Fruit fly (Drosophila melanogaster): ENCODE measurements around the gene CG12093.

Gene CG12093

dm6 chr3L:2773968-2774461 lies at the start of gene CG12093, which contains the start of gene Atg2 (continued):
- peak; percentile 84 for TF ChIP-seq run (tag; optimal IDR thresholded peaks at IDR 0.05)
- peak; percentile 79 for TF ChIP-seq Sin3A (optimal IDR thresholded peaks at IDR 0.05)
- no peak for TF ChIP-seq lov (optimal IDR thresholded peaks at IDR 0.05)
- TF ChIP-seq lov (GFP tag; IDR thresholded peaks at IDR 0.05) = peak; percentile 83; the same call in 1 of the 3 replicates
- peak; percentile 67 for TF ChIP-seq CG6254 (GFP tag; optimal IDR thresholded peaks at IDR 0.05)
- TF ChIP-seq ewg (GFP tag; optimal IDR thresholded peaks at IDR 0.05) = peak; percentile 81
- no peak for TF ChIP-seq nerfin-2 (GFP tag; IDR thresholded peaks at IDR 0.05; ENCODE audit: partially characterized antibody)
- TF ChIP-seq pum (GFP tag; optimal IDR thresholded peaks at IDR 0.05) = peak; percentile 83
- TF ChIP-seq CG17359 (tag; optimal IDR thresholded peaks at IDR 0.05) = peak; percentile 89
- peak; percentile 89 for TF ChIP-seq kah (GFP tag; optimal IDR thresholded peaks at IDR 0.05)
- TF ChIP-seq bbx (GFP tag; IDR thresholded peaks at IDR 0.05; ENCODE audit: partially characterized antibody) = no peak
- TF ChIP-seq Xrp1 (GFP tag; IDR thresholded peaks at IDR 0.05) = peak; percentile 92
- TF ChIP-seq CG7745 (tag; optimal IDR thresholded peaks at IDR 0.05) = peak; percentile 16
- TF ChIP-seq Sox100B (GFP tag; optimal IDR thresholded peaks at IDR 0.05) = no peak
- peak; percentile 31 for TF ChIP-seq dm (GFP tag; optimal IDR thresholded peaks at IDR 0.05)
- TF ChIP-seq CG18599 (GFP tag; optimal IDR thresholded peaks at IDR 0.05) = peak; percentile 92
- TF ChIP-seq slbo (GFP tag; IDR thresholded peaks at IDR 0.05) = peak; percentile 98
- peak; percentile 71 for TF ChIP-seq CG1024 (GFP tag; IDR thresholded peaks at IDR 0.05)
- TF ChIP-seq TFAM (GFP tag; optimal IDR thresholded peaks at IDR 0.05) = peak; percentile 45
- peak; percentile 93 for TF ChIP-seq CG4404 (GFP tag; IDR thresholded peaks at IDR 0.05)
- peak; percentile 79 for TF ChIP-seq odd (GFP tag; optimal IDR thresholded peaks at IDR 0.05)
- TF ChIP-seq fru (optimal IDR thresholded peaks at IDR 0.05) = no peak
- TF ChIP-seq CG4820 (GFP tag; optimal IDR thresholded peaks at IDR 0.05) = peak; percentile 82
- TF ChIP-seq vvl (GFP tag; IDR thresholded peaks at IDR 0.05) = peak; percentile 96
- peak; percentile 82 for TF ChIP-seq schlank (tag; optimal IDR thresholded peaks at IDR 0.05)
- no peak for TF ChIP-seq zf30C (GFP tag; optimal IDR thresholded peaks at IDR 0.05)
- peak; percentile 93 for TF ChIP-seq HmgZ (tag; optimal IDR thresholded peaks at IDR 0.05)
- peak; percentile 61 for TF ChIP-seq CG12071 (GFP tag; optimal IDR thresholded peaks at IDR 0.05)
- TF ChIP-seq z (GFP tag; IDR thresholded peaks at IDR 0.05) = no peak
- TF ChIP-seq CG14860 (GFP tag; IDR thresholded peaks at IDR 0.05; ENCODE audit: partially characterized antibody) = no peak
- peak; percentile 95 for TF ChIP-seq Dek (tag; optimal IDR thresholded peaks at IDR 0.05)
- TF ChIP-seq zfh2 (GFP tag; optimal IDR thresholded peaks at IDR 0.05) = peak; percentile 91
- peak; percentile 94 for TF ChIP-seq CG34422 (GFP tag; IDR thresholded peaks at IDR 0.05)
- TF ChIP-seq Ravus (GFP tag; IDR thresholded peaks at IDR 0.05) = peak; percentile 72
- TF ChIP-seq CG16815 (GFP tag; optimal IDR thresholded peaks at IDR 0.05) = peak; percentile 92
- TF ChIP-seq CG12219 (GFP tag; optimal IDR thresholded peaks at IDR 0.05) = peak; percentile 71
- TF ChIP-seq Adf1 (GFP tag; IDR thresholded peaks at IDR 0.05) = peak; percentile 75
- peak; percentile 50 to 90 for TF ChIP-seq bsh (GFP tag; optimal IDR thresholded peaks at IDR 0.05)
- TF ChIP-seq Spps (tag; optimal IDR thresholded peaks at IDR 0.05) = peak; percentile 68
- peak; percentile 98 for TF ChIP-seq D19B (GFP tag; optimal IDR thresholded peaks at IDR 0.05)
- TF ChIP-seq oc (tag; optimal IDR thresholded peaks at IDR 0.05) = peak; percentile 87
- peak; percentile 95 for TF ChIP-seq dysf (GFP tag; IDR thresholded peaks at IDR 0.05)
- TF ChIP-seq p53 (GFP tag; optimal IDR thresholded peaks at IDR 0.05) = peak; percentile 23
- TF ChIP-seq otp (GFP tag; IDR thresholded peaks at IDR 0.05) = peak; percentile 85
- TF ChIP-seq repo (GFP tag; optimal IDR thresholded peaks at IDR 0.05) = peak; percentile 42
- no peak for TF ChIP-seq ash1 (GFP tag; optimal IDR thresholded peaks at IDR 0.05)
- TF ChIP-seq CG18476 (GFP tag; optimal IDR thresholded peaks at IDR 0.05) = peak; percentile 79
- peak; percentile 81 for TF ChIP-seq CG34376 (GFP tag; optimal IDR thresholded peaks at IDR 0.05)
- TF ChIP-seq Nf-YA (GFP tag; IDR thresholded peaks at IDR 0.05) = peak; percentile 77
- TF ChIP-seq fd64A (GFP tag; optimal IDR thresholded peaks at IDR 0.05) = no peak
- TF ChIP-seq CG12744 (GFP tag; optimal IDR thresholded peaks at IDR 0.05) = peak; percentile 56
- no peak for TF ChIP-seq Hmx (GFP tag; optimal IDR thresholded peaks at IDR 0.05)
